Worm (Caenorhabditis elegans) whole organism, L2 larva: ENCODE results near the gene F46C5.7.

Experiments
- blmp-1 ChIP-seq: sonication (generic microtip); optimal IDR thresholded peaks from 2 replicates; lab custom pipeline; 2017; ENCODE audit warnings: missing genetic modification characterization, mild to moderate bottlenecking, missing compliant biosample characterization, antibody characterized with exemption, moderate library complexity; ENCODE audit not compliant: insufficient read depth
- nhr-237 ChIP-seq: fragments of 150-350 bp; optimal IDR thresholded peaks from 2 replicates; lab custom pipeline; 2014; ENCODE audit warnings: missing biosample characterization, missing genetic modification characterization

- TF ChIP-seq nhr-237 (tag; lab: Kevin White, UChicago) (no peak), blmp-1 (no peak)
These were observed 8.2 kb upstream of the F46C5.7 start for ce11 chrII:8830917-8831316.
